Worm (Caenorhabditis elegans): ENCODE measurements around the gene rmd-1.
A peak's percentile ranks its signal among the peaks of the same experiment; 100 is the strongest.

DNA sequence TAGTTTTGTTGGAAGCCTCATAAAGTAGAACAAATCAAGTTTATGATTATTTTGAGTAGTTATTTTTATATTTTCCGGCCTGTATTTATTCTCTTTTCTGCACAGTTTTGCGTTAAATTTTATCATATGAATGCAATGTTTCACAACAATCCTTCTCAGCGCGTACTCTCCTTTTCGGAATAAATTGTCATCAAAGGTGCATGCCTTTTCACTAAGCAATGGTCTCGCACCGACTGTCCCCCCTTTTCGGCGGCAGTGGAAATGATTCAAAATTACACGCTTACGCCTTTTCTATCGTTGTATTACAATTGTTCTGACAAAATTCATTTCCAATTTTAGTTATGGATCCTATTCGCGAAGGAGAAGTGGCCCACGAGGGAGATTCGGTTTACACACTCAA, 11.8 kb upstream of the rmd-1 start, which contains the start of the genes iff-1 and cdk-1:
- no peak for TF ChIP-seq hlh-1 (tag; optimal IDR thresholded peaks at IDR 0.05)
- TF ChIP-seq unc-62 (GFP tag; optimal IDR thresholded peaks at IDR 0.05), result no peak
- TF ChIP-seq zip-8 (tag; optimal IDR thresholded peaks at IDR 0.05), result no peak
- peak; percentile 15 for TF ChIP-seq pha-4 (tag; optimal IDR thresholded peaks at IDR 0.05)
- TF ChIP-seq nhr-12 (tag; optimal IDR thresholded peaks at IDR 0.05), result no peak
- no peak for TF ChIP-seq cnd-1 (tag; optimal IDR thresholded peaks at IDR 0.05)
- no peak for TF ChIP-seq mab-5 (tag; optimal IDR thresholded peaks at IDR 0.05)
- no peak for TF ChIP-seq elt-3 (tag; optimal IDR thresholded peaks at IDR 0.05)
- TF ChIP-seq snpc-4 (tag; optimal IDR thresholded peaks at IDR 0.05), result no peak
- TF ChIP-seq unc-120 (tag; optimal IDR thresholded peaks at IDR 0.05; ENCODE audit: poor library complexity, severe bottlenecking), result peak; percentile 49
- no peak for TF ChIP-seq nhr-76 (tag; optimal IDR thresholded peaks at IDR 0.05)
- no peak for TF ChIP-seq ztf-11 (tag; optimal IDR thresholded peaks at IDR 0.05)
- TF ChIP-seq mep-1 (tag; optimal IDR thresholded peaks at IDR 0.05), result peak; percentile 63
- no peak for TF ChIP-seq elt-1 (tag; optimal IDR thresholded peaks at IDR 0.05; ENCODE audit: borderline replicate concordance, insufficient read depth)
